Worm (Caenorhabditis elegans) whole organism, L4 larva: Measurements from ENCODE around the gene degt-1.

Experiments used
- dpl-1 ChIP-seq: fragments of 150-350 bp; optimal IDR thresholded peaks from 2 replicates; lab custom pipeline; 2014; ENCODE audit warnings: missing biosample characterization, missing genetic modification reagents, missing genetic modification characterization
- pha-4 ChIP-seq, 2 experiments: fragments of 150-350 bp in 1 of 2; fragments of 200-800 bp in 1 of 2; sonication (Bioruptor generic) in 1 of 2; IDR thresholded peaks in 1 of 2; optimal IDR thresholded peaks in 1 of 2; 2 replicates each; pipeline versions ENCODE4 v1.3.6 to Lab custom; 2014 to 2022; ENCODE audit warnings: missing genetic modification characterization in 2 of 2, missing genetic modification reagents in 2 of 2, missing biosample characterization in 1 of 2, missing compliant biosample characterization in 1 of 2

- TF ChIP-seq pha-4 (GFP tag; IDR thresholded peaks at IDR 0.05; lab: Robert Waterston, UW) (no peak), pha-4 (tag; optimal IDR thresholded peaks at IDR 0.05; lab: Kevin White, UChicago) (no peak), dpl-1 (GFP tag; lab: Kevin White, UChicago) (no peak)
Observed at ce11 chrV:10505553-10505952, 34.6 kb upstream of the degt-1 start, which contains the start of gene C35A5.5.
